Fruit fly (Drosophila melanogaster): ENCODE results near the gene CG15771.

CG15771 gene

DNA sequence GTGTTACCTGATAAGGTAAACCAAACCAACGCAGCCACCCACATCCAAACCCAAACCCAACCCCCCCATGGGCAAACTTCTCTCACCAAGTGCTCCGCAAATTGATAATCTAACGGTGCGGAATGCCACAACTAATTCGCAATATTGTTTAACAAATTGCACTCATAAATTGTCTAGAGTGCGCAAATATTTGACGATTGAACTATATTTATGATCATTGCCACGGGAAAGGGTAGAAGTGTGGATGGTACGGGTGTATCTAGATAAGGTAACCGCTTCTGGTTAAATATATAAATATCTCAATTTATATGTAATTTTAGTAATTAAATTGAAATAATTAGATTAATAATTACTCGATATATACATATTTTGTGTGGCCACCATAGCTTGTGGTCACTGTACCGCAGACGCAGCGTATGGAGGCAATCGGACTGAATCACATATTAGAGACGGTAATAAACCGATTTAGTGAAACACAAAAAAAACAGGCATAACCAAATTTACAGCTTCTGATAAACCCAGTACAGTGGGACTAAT lies 36.8 kb upstream of the CG15771 start (continued):
- TF ChIP-seq ap (GFP tag; IDR thresholded peaks at IDR 0.05): no peak
- TF ChIP-seq trh (GFP tag; optimal IDR thresholded peaks at IDR 0.05): no peak
- TF ChIP-seq CG3065 (GFP tag; optimal IDR thresholded peaks at IDR 0.05): no peak
- TF ChIP-seq gt (GFP tag; IDR thresholded peaks at IDR 0.05): no peak
- TF ChIP-seq CG18599 (GFP tag; optimal IDR thresholded peaks at IDR 0.05): peak; percentile 83
- TF ChIP-seq cas (GFP tag; IDR thresholded peaks at IDR 0.05): peak; percentile 25; the same call in 1 of the 2 replicates
- TF ChIP-seq sens (GFP tag): no peak
- 0 out of 3 replicates have a peak, but pooled peaks have one; percentile 22 for TF ChIP-seq CG17361 (GFP tag; IDR thresholded peaks at IDR 0.05)
- TF ChIP-seq Sry-δ (GFP tag; optimal IDR thresholded peaks at IDR 0.05): no peak
- no peak for TF ChIP-seq D (optimal IDR thresholded peaks at IDR 0.05)
- TF ChIP-seq D (GFP tag; optimal IDR thresholded peaks at IDR 0.05): no peak
- no peak; the same call in 1 of the 2 replicates for TF ChIP-seq Ravus (GFP tag; IDR thresholded peaks at IDR 0.05)
- peak; percentile 68 for TF ChIP-seq Med (GFP tag)
- TF ChIP-seq CG2116 (GFP tag; optimal IDR thresholded peaks at IDR 0.05): no peak
- no peak for TF ChIP-seq ssp (GFP tag; IDR thresholded peaks at IDR 0.05)
- TF ChIP-seq CG12219 (GFP tag; optimal IDR thresholded peaks at IDR 0.05): peak; percentile 32
- no peak for TF ChIP-seq CG5953 (GFP tag; IDR thresholded peaks at IDR 0.05)
- TF ChIP-seq Dek (tag; optimal IDR thresholded peaks at IDR 0.05): peak; percentile 68
- TF ChIP-seq nau (GFP tag; optimal IDR thresholded peaks at IDR 0.05): no peak
- TF ChIP-seq H15 (GFP tag; IDR thresholded peaks at IDR 0.05): no peak
- TF ChIP-seq CG7963 (GFP tag; IDR thresholded peaks at IDR 0.05; ENCODE audit: partially characterized antibody): no peak
- TF ChIP-seq otp (GFP tag; IDR thresholded peaks at IDR 0.05): peak; percentile 38; the same call in 1 of the 3 replicates
- TF ChIP-seq CG12155 (GFP tag; optimal IDR thresholded peaks at IDR 0.05): peak; percentile 57
- no peak for TF ChIP-seq HLH54F (GFP tag; optimal IDR thresholded peaks at IDR 0.05)
- no peak for TF ChIP-seq peb (GFP tag; IDR thresholded peaks at IDR 0.05)
- no peak for TF ChIP-seq gcm2 (GFP tag; optimal IDR thresholded peaks at IDR 0.05)
- TF ChIP-seq Doc3 (GFP tag; IDR thresholded peaks at IDR 0.05; ENCODE audit: partially characterized antibody): no peak
- no peak for TF ChIP-seq HLHmδ (GFP tag; optimal IDR thresholded peaks at IDR 0.05)
- no peak for TF ChIP-seq ken (GFP tag; IDR thresholded peaks at IDR 0.05)
- peak; percentile 72 for TF ChIP-seq al (GFP tag; IDR thresholded peaks at IDR 0.05)
- TF ChIP-seq grau (tag; optimal IDR thresholded peaks at IDR 0.05): peak; percentile 91
- 0 out of 2 replicates have a peak, but pooled peaks have one; percentile 43 for TF ChIP-seq stc (GFP tag; IDR thresholded peaks at IDR 0.05)
- TF ChIP-seq CG9609 (GFP tag; optimal IDR thresholded peaks at IDR 0.05): no peak
- TF ChIP-seq Trl (optimal IDR thresholded peaks at IDR 0.05): no peak
- TF ChIP-seq Trl (GFP tag; optimal IDR thresholded peaks at IDR 0.05): no peak
- no peak for TF ChIP-seq Dp (GFP tag; optimal IDR thresholded peaks at IDR 0.05)
- peak; percentile 88 for TF ChIP-seq slbo (GFP tag; IDR thresholded peaks at IDR 0.05)
- peak; percentile 23 for TF ChIP-seq Nf-YC (tag; optimal IDR thresholded peaks at IDR 0.05)
- no peak for TF ChIP-seq pho (GFP tag; optimal IDR thresholded peaks at IDR 0.05)
- no peak for TF ChIP-seq CG4404 (GFP tag; IDR thresholded peaks at IDR 0.05)
- peak; percentile 39; the same call in 1 of the 2 replicates for TF ChIP-seq Oaz (GFP tag; IDR thresholded peaks at IDR 0.05)
- TF ChIP-seq Ada2b (GFP tag; IDR thresholded peaks at IDR 0.05): peak; percentile 78
- no peak for TF ChIP-seq pnt (GFP tag; optimal IDR thresholded peaks at IDR 0.05)
- TF ChIP-seq NFAT (GFP tag; IDR thresholded peaks at IDR 0.05): peak; percentile 61; the same call in 1 of the 2 replicates
- peak; percentile 23 for TF ChIP-seq CG18764 (GFP tag; optimal IDR thresholded peaks at IDR 0.05)
- TF ChIP-seq mirr (GFP tag; optimal IDR thresholded peaks at IDR 0.05): no peak
- peak; percentile 19 for TF ChIP-seq fd96Cb (tag; optimal IDR thresholded peaks at IDR 0.05)
- no peak for TF ChIP-seq Kr (GFP tag; optimal IDR thresholded peaks at IDR 0.05)
- TF ChIP-seq pfk (GFP tag; optimal IDR thresholded peaks at IDR 0.05): no peak
- TF ChIP-seq lbe (GFP tag; optimal IDR thresholded peaks at IDR 0.05): peak; percentile 67
- no peak for TF ChIP-seq dm (GFP tag; optimal IDR thresholded peaks at IDR 0.05)
- no peak for TF ChIP-seq grn (GFP tag; optimal IDR thresholded peaks at IDR 0.05)
- peak; percentile 46; the same call in 1 of the 2 replicates for TF ChIP-seq seq (GFP tag; IDR thresholded peaks at IDR 0.05)

Data from whole organism, embryonic.